Worm (Caenorhabditis elegans): Measurements from ENCODE around the gene arrd-28.

The arrd-28 gene

DNA sequence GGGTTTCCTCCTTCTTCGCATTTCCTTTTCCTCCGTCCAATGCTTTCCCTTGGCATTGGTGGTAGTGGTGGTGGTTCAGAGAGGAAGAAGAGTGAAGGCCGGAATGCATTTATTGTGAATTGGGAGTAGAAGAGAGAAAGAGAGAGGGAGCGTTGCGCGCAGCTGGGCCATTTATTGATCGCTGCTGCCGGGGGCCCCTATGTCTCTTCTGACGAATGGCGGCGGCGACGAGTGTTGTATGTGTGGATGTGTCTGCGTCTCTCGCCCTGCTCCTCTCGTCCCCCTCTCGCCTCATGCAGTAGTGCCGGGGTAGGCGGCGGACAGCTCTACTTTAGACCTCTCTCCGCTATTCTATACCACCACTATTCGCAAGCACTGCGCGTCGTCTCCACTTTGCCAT lies 37.2 kb upstream of the arrd-28 start, which contains the start of gene unc-115 (continued):
- TF ChIP-seq madf-10 (tag; optimal IDR thresholded peaks at IDR 0.05): peak; percentile 23
- no peak for TF ChIP-seq F39B2.1 (GFP tag; IDR thresholded peaks at IDR 0.05)
- peak; percentile 60 for TF ChIP-seq somi-1 (GFP tag; optimal IDR thresholded peaks at IDR 0.05)
- TF ChIP-seq hlh-12 (tag; optimal IDR thresholded peaks at IDR 0.05): no peak
- peak; percentile 46 for TF ChIP-seq ztf-26 (tag; optimal IDR thresholded peaks at IDR 0.05)
- TF ChIP-seq B0261.1 (tag; optimal IDR thresholded peaks at IDR 0.05): peak; percentile 30
- peak; percentile 80 for TF ChIP-seq lin-40 (tag; optimal IDR thresholded peaks at IDR 0.05)
- TF ChIP-seq ets-4 (GFP tag; optimal IDR thresholded peaks at IDR 0.05): peak; percentile 50
- peak; percentile 59 for TF ChIP-seq ZK185.1 (tag; optimal IDR thresholded peaks at IDR 0.05; ENCODE audit: poor library complexity, severe bottlenecking)

DNA sequence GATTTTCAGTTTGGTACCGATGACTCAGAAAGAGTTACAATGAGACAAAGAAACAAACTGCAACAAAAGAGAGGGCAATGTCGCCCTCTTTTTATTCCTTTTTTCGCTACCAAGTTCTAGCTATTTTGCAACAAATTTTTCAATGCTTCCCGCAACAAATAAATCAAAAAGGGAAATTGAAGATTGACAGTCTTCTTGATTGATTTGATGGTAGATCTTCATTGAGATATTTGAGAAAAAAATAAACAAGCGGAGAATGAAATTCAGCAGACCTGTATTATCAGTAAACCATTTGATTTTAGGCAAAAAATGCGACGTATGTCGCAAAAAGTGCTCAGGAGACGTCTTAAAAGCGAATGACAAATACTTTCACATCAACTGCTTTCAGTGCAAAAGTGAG lies 36.6 kb upstream of the arrd-28 start:
- TF ChIP-seq Y53G8AR.9 (GFP tag; conservative IDR thresholded peaks at IDR 0.05) (0 out of 2 replicates have a peak, but pooled peaks have one; percentile 5), ets-4 (GFP tag; optimal IDR thresholded peaks at IDR 0.05) (no peak), ztf-26 (tag; optimal IDR thresholded peaks at IDR 0.05) (no peak)

- TF ChIP-seq madf-3 (GFP tag; IDR thresholded peaks at IDR 0.05) (no peak), rcor-1 (GFP tag; IDR thresholded peaks at IDR 0.05) (peak; percentile 52; the same call in 1 of the 2 replicates), tbp1 (GFP tag; optimal IDR thresholded peaks at IDR 0.05) (peak; percentile 90), nfyb-1 (GFP tag; IDR thresholded peaks at IDR 0.05) (peak; percentile 74; the same call in 1 of the 2 replicates), F49E8.2 (tag; optimal IDR thresholded peaks at IDR 0.05; ENCODE audit: insufficient read depth) (peak; percentile 46), die-1 (tag; optimal IDR thresholded peaks at IDR 0.05) (peak; percentile 92), snpc-1.3 (tag; optimal IDR thresholded peaks at IDR 0.05; ENCODE audit: insufficient read depth) (peak; percentile 89), hlh-26 (GFP tag; conservative IDR thresholded peaks at IDR 0.05) (no peak), B0019.2 (GFP tag; conservative IDR thresholded peaks at IDR 0.05) (no peak), ekl-4 (GFP tag; IDR thresholded peaks at IDR 0.05) (peak; percentile 55; the same call in 1 of the 2 replicates), F22D6.2 (tag; optimal IDR thresholded peaks at IDR 0.05) (no peak), ztf-3 (GFP tag; optimal IDR thresholded peaks at IDR 0.05) (no peak), rec-8 (tag; optimal IDR thresholded peaks at IDR 0.05) (peak; percentile 72 to 76), dpff-1 (tag; optimal IDR thresholded peaks at IDR 0.05) (no peak), atf-7 (tag; optimal IDR thresholded peaks at IDR 0.05) (peak; percentile 48), attf-6 (GFP tag; IDR thresholded peaks at IDR 0.05) (0 out of 2 replicates have a peak, but pooled peaks have one; percentile 36), somi-1 (GFP tag; optimal IDR thresholded peaks at IDR 0.05) (no peak), lin-54 (GFP tag; optimal IDR thresholded peaks at IDR 0.05) (peak; percentile 31), F55B11.4 (tag; optimal IDR thresholded peaks at IDR 0.05; ENCODE audit: borderline replicate concordance, insufficient read depth) (no peak), rpc-1 (optimal IDR thresholded peaks at IDR 0.05) (peak; percentile 87), rpc-1 (tag; optimal IDR thresholded peaks at IDR 0.05) (peak; percentile 98), athp-1 (tag; optimal IDR thresholded peaks at IDR 0.05) (peak; percentile 11), nfya-2 (GFP tag; IDR thresholded peaks at IDR 0.05) (no peak), Y56A3A.18 (GFP tag; IDR thresholded peaks at IDR 0.05) (peak; percentile 82; the same call in 1 of the 2 replicates), Y53F4B.3 (GFP tag; IDR thresholded peaks at IDR 0.05) (no peak; the same call in 1 of the 2 replicates), bed-1 (GFP tag; IDR thresholded peaks at IDR 0.05) (0 out of 2 replicates have a peak, but pooled peaks have one; percentile 33), hrde-1 (tag; optimal IDR thresholded peaks at IDR 0.05; ENCODE audit: borderline replicate concordance) (peak; percentile 87), attf-5 (GFP tag; optimal IDR thresholded peaks at IDR 0.05) (peak; percentile 55), snpc-4 (GFP tag; optimal IDR thresholded peaks at IDR 0.05) (peak; percentile 78), snpc-4 (tag; optimal IDR thresholded peaks at IDR 0.05) (peak in 3 of 4 experiments; percentile 23 to 77 (median 38)), dox-1 (GFP tag; IDR thresholded peaks at IDR 0.05) (peak; percentile 56), D2030.7 (GFP tag; IDR thresholded peaks at IDR 0.05) (peak; percentile 91), mcd-1 (GFP tag; IDR thresholded peaks at IDR 0.05) (0 out of 2 replicates have a peak, but pooled peaks have one; percentile 3), B0035.1 (tag; optimal IDR thresholded peaks at IDR 0.05) (peak; percentile 16)
These were observed 35.4 kb upstream of the arrd-28 start for ce11 chrX:10148235-10148872.
